Worm (Caenorhabditis elegans) whole organism, L1 larva: ENCODE data around the gene T11G6.3.

Experiments
- egl-13 ChIP-seq: sonication (generic microtip); optimal IDR thresholded peaks from 2 replicates; lab custom pipeline; 2016; ENCODE audit warnings: missing genotype, missing genetic modification reagents, missing genetic modification characterization, missing compliant biosample characterization
- fos-1 ChIP-seq: fragments of 150-350 bp; optimal IDR thresholded peaks from 2 replicates; lab custom pipeline; 2014; ENCODE audit warnings: missing biosample characterization, missing genetic modification characterization
- nhr-12 ChIP-seq: sonication (generic microtip); optimal IDR thresholded peaks from 2 replicates; lab custom pipeline; 2017; ENCODE audit warnings: missing biosample characterization, missing genetic modification characterization
- pag-3 ChIP-seq: sonication (generic microtip); optimal IDR thresholded peaks from 2 replicates; lab custom pipeline; 2017; ENCODE audit warnings: missing genetic modification characterization, mild to moderate bottlenecking, missing compliant biosample characterization, antibody characterized with exemption, borderline replicate concordance; ENCODE audit not compliant: insufficient read depth
- pax-3 ChIP-seq: fragments of 200-800 bp; sonication (Bioruptor generic); optimal IDR thresholded peaks from 2 replicates; lab custom pipeline; 2018; ENCODE audit warnings: mild to moderate bottlenecking, missing genetic modification characterization, moderate library complexity, missing compliant biosample characterization
- skn-1 ChIP-seq: fragments of 150-350 bp; optimal IDR thresholded peaks from 2 replicates; lab custom pipeline; 2014; ENCODE audit warnings: missing biosample characterization, missing genetic modification characterization
- unc-62 ChIP-seq: fragments of 150-350 bp; optimal IDR thresholded peaks from 2 replicates; lab custom pipeline; 2014; ENCODE audit warnings: missing biosample characterization, missing genetic modification reagents, missing genetic modification characterization
- unc-86 ChIP-seq: sonication (generic microtip); optimal IDR thresholded peaks from 2 replicates; lab custom pipeline; 2016; ENCODE audit warnings: missing genetic modification characterization, missing compliant biosample characterization
- ztf-4 ChIP-seq: fragments of 150-350 bp; optimal IDR thresholded peaks from 2 replicates; lab custom pipeline; 2014; ENCODE audit warnings: missing biosample characterization, missing genetic modification characterization

DNA sequence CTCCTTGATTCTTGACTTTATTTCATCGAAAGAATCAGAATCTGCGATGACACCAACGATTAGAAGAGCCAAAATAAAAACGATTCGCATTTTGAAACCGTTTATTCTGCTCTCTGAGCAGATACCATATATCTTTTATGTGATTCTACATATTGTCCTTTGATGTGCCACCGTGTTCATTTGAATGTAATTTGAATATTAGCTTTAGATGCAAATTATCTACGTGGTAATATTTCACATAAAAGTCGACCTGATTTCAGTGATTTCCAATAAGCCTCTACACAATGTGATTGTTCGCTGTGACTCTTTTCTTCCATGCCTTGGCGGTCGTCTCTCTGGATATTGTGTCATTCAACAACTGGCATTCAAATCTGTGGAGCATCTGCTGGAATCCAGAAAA is 44.1 kb upstream of the T11G6.3 start, which contains the start of the genes F13E9.9 and F13E9.19:
- TF ChIP-seq pag-3 = no peak
- no peak for TF ChIP-seq nhr-12
- TF ChIP-seq unc-62 (GFP tag; lab: Kevin White, UChicago) = no peak
- no peak for TF ChIP-seq unc-86 (tag; lab: Kevin White, UChicago)
- no peak for TF ChIP-seq fos-1 (tag; lab: Kevin White, UChicago)
- no peak for TF ChIP-seq ztf-4 (tag; lab: Kevin White, UChicago)
- TF ChIP-seq skn-1 = no peak
- no peak for TF ChIP-seq pax-3 (tag; lab: Kevin White, UChicago)
- no peak for TF ChIP-seq egl-13 (tag; lab: Kevin White, UChicago)
